Worm (Caenorhabditis elegans): Measurements from ENCODE around the gene git-1.

git-1 gene

ce11 chrX:10524483-10524948, at the start of gene git-1, which contains the start of gene mboa-7:
TSS of gene git-1 (plus strand) at chrX:10524898.
TSS of gene mboa-7 (minus strand) at chrX:10524565.
- TF ChIP-seq bed-3 (GFP tag; optimal IDR thresholded peaks at IDR 0.05) (no peak), mab-5 (tag; optimal IDR thresholded peaks at IDR 0.05) (no peak), sem-2 (GFP tag; optimal IDR thresholded peaks at IDR 0.05) (no peak), nhr-76 (tag; optimal IDR thresholded peaks at IDR 0.05) (no peak), ham-2 (GFP tag; optimal IDR thresholded peaks at IDR 0.05) (no peak), sptf-1 (tag; optimal IDR thresholded peaks at IDR 0.05) (peak; percentile 52), nhr-237 (tag; optimal IDR thresholded peaks at IDR 0.05) (no peak), mls-2 (tag; optimal IDR thresholded peaks at IDR 0.05) (peak; percentile 42), blmp-1 (tag; optimal IDR thresholded peaks at IDR 0.05) (no peak), unc-39 (tag; optimal IDR thresholded peaks at IDR 0.05) (no peak), unc-62 (GFP tag; optimal IDR thresholded peaks at IDR 0.05) (no peak), unc-120 (tag; optimal IDR thresholded peaks at IDR 0.05; ENCODE audit: poor library complexity, severe bottlenecking) (peak; percentile 38), lsy-2 (tag; optimal IDR thresholded peaks at IDR 0.05) (peak; percentile 2), cnd-1 (tag; optimal IDR thresholded peaks at IDR 0.05) (no peak), nhr-2 (tag; optimal IDR thresholded peaks at IDR 0.05) (no peak), ces-1 (GFP tag; optimal IDR thresholded peaks at IDR 0.05) (peak; percentile 9), tbx-8 (GFP tag; optimal IDR thresholded peaks at IDR 0.05) (no peak), lin-13 (tag; optimal IDR thresholded peaks at IDR 0.05) (peak; percentile 76), lin-32 (GFP tag; optimal IDR thresholded peaks at IDR 0.05) (peak; percentile 49), ztf-11 (tag; optimal IDR thresholded peaks at IDR 0.05) (no peak), pha-4 (tag; optimal IDR thresholded peaks at IDR 0.05) (peak; percentile 37), mep-1 (tag; optimal IDR thresholded peaks at IDR 0.05) (peak; percentile 68), zip-8 (tag; optimal IDR thresholded peaks at IDR 0.05) (no peak), snpc-4 (tag; optimal IDR thresholded peaks at IDR 0.05) (no peak), nhr-12 (tag; optimal IDR thresholded peaks at IDR 0.05) (no peak), hlh-1 (tag; optimal IDR thresholded peaks at IDR 0.05) (peak; percentile 66), flh-1 (GFP tag; optimal IDR thresholded peaks at IDR 0.05) (no peak), ceh-83 (GFP tag; optimal IDR thresholded peaks at IDR 0.05) (no peak), ceh-43 (GFP tag; optimal IDR thresholded peaks at IDR 0.05) (no peak), M03D4.4 (tag; optimal IDR thresholded peaks at IDR 0.05) (peak; percentile 59)

- TF ChIP-seq ztf-11 (tag; optimal IDR thresholded peaks at IDR 0.05), result no peak
- no peak for TF ChIP-seq flh-1 (GFP tag; optimal IDR thresholded peaks at IDR 0.05)
- TF ChIP-seq pha-4 (tag; optimal IDR thresholded peaks at IDR 0.05), result no peak
- TF ChIP-seq snpc-4 (tag; optimal IDR thresholded peaks at IDR 0.05), result no peak
- TF ChIP-seq sem-2 (GFP tag; optimal IDR thresholded peaks at IDR 0.05), result no peak
- no peak for TF ChIP-seq unc-62 (GFP tag; optimal IDR thresholded peaks at IDR 0.05)
- TF ChIP-seq zip-8 (tag; optimal IDR thresholded peaks at IDR 0.05), result no peak
- no peak for TF ChIP-seq nhr-76 (tag; optimal IDR thresholded peaks at IDR 0.05)
- TF ChIP-seq tbx-8 (GFP tag; optimal IDR thresholded peaks at IDR 0.05), result no peak
- TF ChIP-seq M03D4.4 (tag; optimal IDR thresholded peaks at IDR 0.05), result no peak
- TF ChIP-seq cnd-1 (tag; optimal IDR thresholded peaks at IDR 0.05), result no peak
- no peak for TF ChIP-seq elt-3 (tag; optimal IDR thresholded peaks at IDR 0.05)
- TF ChIP-seq ceh-83 (GFP tag; optimal IDR thresholded peaks at IDR 0.05), result no peak
- no peak for TF ChIP-seq nhr-237 (tag; optimal IDR thresholded peaks at IDR 0.05)
These were observed 49.6 kb upstream of the git-1 start, which contains the start of gene elt-4 for ce11 chrX:10474998-10475577. TSS of gene elt-4 (plus strand) at chrX:10475527.

- no peak for TF ChIP-seq sptf-1 (tag; optimal IDR thresholded peaks at IDR 0.05)
These were observed 48.1 kb upstream of the git-1 start, which contains the start of gene C39B10.7 for ce11 chrX:10476573-10476972. TSS of gene C39B10.7 (plus strand) at chrX:10476873.

- TF ChIP-seq ceh-83 (GFP tag; optimal IDR thresholded peaks at IDR 0.05) (no peak), nhr-2 (tag; optimal IDR thresholded peaks at IDR 0.05) (no peak), unc-62 (GFP tag; optimal IDR thresholded peaks at IDR 0.05) (no peak), lin-32 (GFP tag; optimal IDR thresholded peaks at IDR 0.05) (no peak), mls-2 (tag; optimal IDR thresholded peaks at IDR 0.05) (no peak), lin-13 (tag; optimal IDR thresholded peaks at IDR 0.05) (no peak), pha-4 (tag; optimal IDR thresholded peaks at IDR 0.05) (no peak), ham-2 (GFP tag; optimal IDR thresholded peaks at IDR 0.05) (no peak), nhr-28 (tag; optimal IDR thresholded peaks at IDR 0.05) (no peak), elt-1 (tag; optimal IDR thresholded peaks at IDR 0.05; ENCODE audit: borderline replicate concordance, insufficient read depth) (no peak)
These were observed 47.3 kb upstream of the git-1 start for ce11 chrX:10477172-10477985.
